Worm (Caenorhabditis elegans): ENCODE results near the gene garr-1.

Gene garr-1

ce11 chrIV:443622-444021 lies 17.7 kb downstream of the garr-1 start, which contains the start of gene mrpl-55 (continued):
- TF ChIP-seq mdl-1 (tag; optimal IDR thresholded peaks at IDR 0.05) (peak in 1 of 2 experiments; percentile 78), ceh-88 (GFP tag; IDR thresholded peaks at IDR 0.05) (peak; percentile 89), ceh-82 (tag; optimal IDR thresholded peaks at IDR 0.05) (peak; percentile 75 to 93 (median 77)), dpl-1 (GFP tag; optimal IDR thresholded peaks at IDR 0.05) (peak; percentile 94 to 97 (median 96)), C04F5.9 (tag; optimal IDR thresholded peaks at IDR 0.05) (peak; percentile 82), elt-3 (tag; optimal IDR thresholded peaks at IDR 0.05) (peak in 4 of 6 experiments; percentile 19 to 98 (median 64)), dsc-1 (tag; optimal IDR thresholded peaks at IDR 0.05) (peak; percentile 85), unc-62 (GFP tag; optimal IDR thresholded peaks at IDR 0.05) (peak; percentile 9), nhr-237 (tag; optimal IDR thresholded peaks at IDR 0.05) (peak; percentile 80), nhr-84 (tag; optimal IDR thresholded peaks at IDR 0.05) (no peak), fos-1 (tag; optimal IDR thresholded peaks at IDR 0.05) (peak; percentile 71), mep-1 (tag; optimal IDR thresholded peaks at IDR 0.05) (peak; percentile 94), zip-4 (GFP tag; optimal IDR thresholded peaks at IDR 0.05) (peak; percentile 66), nhr-20 (tag; optimal IDR thresholded peaks at IDR 0.05) (peak; percentile 91), pax-3 (tag; optimal IDR thresholded peaks at IDR 0.05) (peak; percentile 88), nhr-90 (tag; optimal IDR thresholded peaks at IDR 0.05; ENCODE audit: poor library complexity) (peak; percentile 91), ces-1 (GFP tag; optimal IDR thresholded peaks at IDR 0.05) (no peak), unc-30 (tag; optimal IDR thresholded peaks at IDR 0.05) (peak; percentile 43), egl-13 (tag; optimal IDR thresholded peaks at IDR 0.05) (peak; percentile 74), xbp-1 (tag; optimal IDR thresholded peaks at IDR 0.05) (peak; percentile 95), skn-1 (tag; optimal IDR thresholded peaks at IDR 0.05) (peak; percentile 88), ceh-8 (GFP tag; optimal IDR thresholded peaks at IDR 0.05) (peak; percentile 69), nhr-47 (tag; optimal IDR thresholded peaks at IDR 0.05) (peak; percentile 95), nhr-85 (tag) (peak; percentile 94), mab-9 (GFP tag; IDR thresholded peaks at IDR 0.05) (peak; percentile 75), lsy-2 (tag; optimal IDR thresholded peaks at IDR 0.05) (peak; percentile 91 to 95), unc-86 (tag; optimal IDR thresholded peaks at IDR 0.05) (peak; percentile 88), blmp-1 (tag; optimal IDR thresholded peaks at IDR 0.05) (peak; percentile 75), C16A3.4 (tag; optimal IDR thresholded peaks at IDR 0.05) (peak; percentile 96), lin-14 (GFP tag; optimal IDR thresholded peaks at IDR 0.05) (peak; percentile 93), C34B4.2 (tag; optimal IDR thresholded peaks at IDR 0.05) (no peak), lir-3 (tag; optimal IDR thresholded peaks at IDR 0.05; ENCODE audit: poor library complexity) (peak; percentile 76), nhr-76 (tag; optimal IDR thresholded peaks at IDR 0.05) (no peak), grh-1 (GFP tag; IDR thresholded peaks at IDR 0.05) (peak; percentile 76), lin-39 (tag; optimal IDR thresholded peaks at IDR 0.05) (peak; percentile 82), ceh-90 (tag; optimal IDR thresholded peaks at IDR 0.05) (peak; percentile 46), alr-1 (tag; optimal IDR thresholded peaks at IDR 0.05; ENCODE audit: borderline replicate concordance) (no peak), elt-2 (tag; optimal IDR thresholded peaks at IDR 0.05) (peak; percentile 55), jun-1 (tag; optimal IDR thresholded peaks at IDR 0.05) (peak; percentile 82), F16B12.6 (tag; optimal IDR thresholded peaks at IDR 0.05) (peak; percentile 73), swsn-7 (tag; optimal IDR thresholded peaks at IDR 0.05) (peak; percentile 89), irx-1 (tag; optimal IDR thresholded peaks at IDR 0.05) (peak; percentile 88), aly-2 (tag; optimal IDR thresholded peaks at IDR 0.05) (peak; percentile 77), lin-35 (GFP tag; optimal IDR thresholded peaks at IDR 0.05) (peak; percentile 95 to 98), ztf-11 (tag; optimal IDR thresholded peaks at IDR 0.05) (peak in 1 of 2 experiments; percentile 77), sox-4 (tag; optimal IDR thresholded peaks at IDR 0.05) (peak; percentile 76), rnt-1 (tag; optimal IDR thresholded peaks at IDR 0.05) (peak; percentile 93), ama-1 (optimal IDR thresholded peaks at IDR 0.05) (no peak), zag-1 (tag; optimal IDR thresholded peaks at IDR 0.05) (no peak), hpl-2 (GFP tag; optimal IDR thresholded peaks at IDR 0.05) (peak; percentile 61), tlp-1 (tag; optimal IDR thresholded peaks at IDR 0.05) (no peak), lin-13 (GFP tag; optimal IDR thresholded peaks at IDR 0.05) (peak; percentile 88)
